Worm (Caenorhabditis elegans): ENCODE results near the gene daf-41.

Gene daf-41

ce11 chrIII:5274715-5275355 is at the start of gene daf-41, which contains the start of gene toc-1:
Gene daf-41 (minus strand): TSS chrIII:5274765.
Gene toc-1 (plus strand): TSS chrIII:5275251.
- TF ChIP-seq him-1 (tag; optimal IDR thresholded peaks at IDR 0.05) (no peak), W03F9.2 (tag; optimal IDR thresholded peaks at IDR 0.05) (peak; percentile 75)

ce11 chrIII:5321661-5322060 is 47.1 kb upstream of the daf-41 start, which contains the start of gene F52C9.3:
Gene F52C9.3 (plus strand): TSS chrIII:5321885.
- TF ChIP-seq W03F9.2 (tag; optimal IDR thresholded peaks at IDR 0.05) (no peak), dao-5 (tag; optimal IDR thresholded peaks at IDR 0.05) (no peak), him-1 (tag; optimal IDR thresholded peaks at IDR 0.05) (no peak)

ce11 chrIII:5318610-5319009 is 44.0 kb upstream of the daf-41 start:
- TF ChIP-seq W03F9.2 (tag; optimal IDR thresholded peaks at IDR 0.05) = no peak
- TF ChIP-seq dao-5 (tag; optimal IDR thresholded peaks at IDR 0.05) = no peak
- no peak for TF ChIP-seq him-1 (tag; optimal IDR thresholded peaks at IDR 0.05)

ce11 chrIII:5310940-5311339 is 36.4 kb upstream of the daf-41 start, which contains the start of gene pqe-1:
Gene pqe-1 (plus strand): TSS chrIII:5311240.
- TF ChIP-seq him-1 (tag; optimal IDR thresholded peaks at IDR 0.05) (no peak), W03F9.2 (tag; optimal IDR thresholded peaks at IDR 0.05) (no peak), dao-5 (tag; optimal IDR thresholded peaks at IDR 0.05) (no peak)

ce11 chrIII:5310403-5310802 is 35.8 kb upstream of the daf-41 start:
- TF ChIP-seq dao-5 (tag; optimal IDR thresholded peaks at IDR 0.05) (no peak), W03F9.2 (tag; optimal IDR thresholded peaks at IDR 0.05) (no peak), him-1 (tag; optimal IDR thresholded peaks at IDR 0.05) (no peak)

- TF ChIP-seq dao-5 (tag; optimal IDR thresholded peaks at IDR 0.05) (no peak), W03F9.2 (tag; optimal IDR thresholded peaks at IDR 0.05) (no peak)
Measured at ce11 chrIII:5308278-5308677, 33.7 kb upstream of the daf-41 start, which contains the start of gene mog-3. Gene mog-3 (plus strand): TSS chrIII:5308596.

ce11 chrIII:5305725-5306124 is 31.2 kb upstream of the daf-41 start:
- TF ChIP-seq W03F9.2 (tag; optimal IDR thresholded peaks at IDR 0.05) (peak; percentile 23), dao-5 (tag; optimal IDR thresholded peaks at IDR 0.05) (peak; percentile 66), him-1 (tag; optimal IDR thresholded peaks at IDR 0.05) (peak; percentile 53)

ce11 chrIII:5304044-5304443 is 29.5 kb upstream of the daf-41 start:
- no peak for TF ChIP-seq dao-5 (tag; optimal IDR thresholded peaks at IDR 0.05)
- no peak for TF ChIP-seq him-1 (tag; optimal IDR thresholded peaks at IDR 0.05)
- no peak for TF ChIP-seq W03F9.2 (tag; optimal IDR thresholded peaks at IDR 0.05)

ce11 chrIII:5301786-5302268 is 27.3 kb upstream of the daf-41 start, which contains the start of the genes T15B12.2 and F52C9.5:
Gene T15B12.2 (minus strand): TSS chrIII:5301886.
Gene F52C9.5 (plus strand): TSS chrIII:5302218.
- TF ChIP-seq dao-5 (tag; optimal IDR thresholded peaks at IDR 0.05) = no peak
- no peak for TF ChIP-seq him-1 (tag; optimal IDR thresholded peaks at IDR 0.05)
- TF ChIP-seq W03F9.2 (tag; optimal IDR thresholded peaks at IDR 0.05) = no peak

- TF ChIP-seq dao-5 (tag; optimal IDR thresholded peaks at IDR 0.05) (peak; percentile 73), him-1 (tag; optimal IDR thresholded peaks at IDR 0.05) (peak; percentile 67), W03F9.2 (tag; optimal IDR thresholded peaks at IDR 0.05) (no peak)
Measured at ce11 chrIII:5294867-5295266, 20.3 kb upstream of the daf-41 start.

- TF ChIP-seq W03F9.2 (tag; optimal IDR thresholded peaks at IDR 0.05) (no peak), him-1 (tag; optimal IDR thresholded peaks at IDR 0.05) (no peak), dao-5 (tag; optimal IDR thresholded peaks at IDR 0.05) (no peak)
Measured at ce11 chrIII:5294281-5294680, 19.7 kb upstream of the daf-41 start.

ce11 chrIII:5291281-5291680 is 16.7 kb upstream of the daf-41 start:
- TF ChIP-seq dao-5 (tag; optimal IDR thresholded peaks at IDR 0.05) = no peak
- no peak for TF ChIP-seq W03F9.2 (tag; optimal IDR thresholded peaks at IDR 0.05)

ce11 chrIII:5290230-5290629 is 15.7 kb upstream of the daf-41 start:
- TF ChIP-seq W03F9.2 (tag; optimal IDR thresholded peaks at IDR 0.05) (no peak), dao-5 (tag; optimal IDR thresholded peaks at IDR 0.05) (no peak), him-1 (tag; optimal IDR thresholded peaks at IDR 0.05) (no peak)

ce11 chrIII:5287877-5288276 is 13.3 kb upstream of the daf-41 start, which contains the start of gene T15B12.1:
Gene T15B12.1 (plus strand): TSS chrIII:5288177.
- TF ChIP-seq him-1 (tag; optimal IDR thresholded peaks at IDR 0.05) (no peak), dao-5 (tag; optimal IDR thresholded peaks at IDR 0.05) (no peak), W03F9.2 (tag; optimal IDR thresholded peaks at IDR 0.05) (no peak)

- TF ChIP-seq W03F9.2 (tag; optimal IDR thresholded peaks at IDR 0.05) (no peak), dao-5 (tag; optimal IDR thresholded peaks at IDR 0.05) (no peak), him-1 (tag; optimal IDR thresholded peaks at IDR 0.05) (no peak)
Measured at ce11 chrIII:5286205-5286604, 11.6 kb upstream of the daf-41 start, which contains the start of gene ZC395.11. Gene ZC395.11 (minus strand): TSS chrIII:5286305.

Measured in whole organism, L4/young adult.